Worm (Caenorhabditis elegans) whole organism, mixed stage, embryonic: Measurements from ENCODE around the gene hint-3.

Experiments used
- M03D4.4 ChIP-seq: sonication (generic microtip); optimal IDR thresholded peaks from 2 replicates; lab custom pipeline; 2017; ENCODE audit warnings: mild to moderate bottlenecking, missing genetic modification characterization, missing compliant biosample characterization
- ceh-43 ChIP-seq: fragments of 200-800 bp; sonication (Bioruptor generic); optimal IDR thresholded peaks from 2 replicates; lab custom pipeline; 2018; ENCODE audit warnings: mild to moderate bottlenecking, missing genetic modification characterization, moderate library complexity, missing compliant biosample characterization
- ceh-83 ChIP-seq: fragments of 200-800 bp; sonication (Bioruptor generic); optimal IDR thresholded peaks from 2 replicates; lab custom pipeline; 2018; ENCODE audit warnings: mild to moderate bottlenecking, missing genetic modification characterization, missing compliant biosample characterization
- drap-1 ChIP-seq: fragments of 200-800 bp; sonication (Bioruptor generic); optimal IDR thresholded peaks from 3 replicates; lab custom pipeline; 2018; ENCODE audit warnings: mild to moderate bottlenecking, missing genetic modification characterization, missing compliant biosample characterization
- elt-1 ChIP-seq: sonication (generic microtip); optimal IDR thresholded peaks from 2 replicates; lab custom pipeline; 2017; ENCODE audit warnings: missing genetic modification characterization, mild to moderate bottlenecking, missing compliant biosample characterization, antibody characterized with exemption, moderate library complexity, borderline replicate concordance; ENCODE audit not compliant: insufficient read depth
- elt-3 ChIP-seq: fragments of 150-350 bp; optimal IDR thresholded peaks from 2 replicates; lab custom pipeline; 2014; ENCODE audit warnings: missing biosample characterization, missing genetic modification characterization
- ham-2 ChIP-seq: fragments of 200-800 bp; sonication (Bioruptor generic); optimal IDR thresholded peaks from 2 replicates; lab custom pipeline; 2018; ENCODE audit warnings: mild to moderate bottlenecking, missing genetic modification characterization, missing compliant biosample characterization
- hlh-1 ChIP-seq: fragments of 150-350 bp; optimal IDR thresholded peaks from 2 replicates; lab custom pipeline; 2014; ENCODE audit warnings: missing biosample characterization, missing genetic modification reagents, missing genetic modification characterization
- lin-13 ChIP-seq: fragments of 150-350 bp; optimal IDR thresholded peaks from 2 replicates; lab custom pipeline; 2014; ENCODE audit warnings: missing biosample characterization, missing genetic modification characterization
- mab-5 ChIP-seq: fragments of 150-350 bp; optimal IDR thresholded peaks from 2 replicates; lab custom pipeline; 2014; ENCODE audit warnings: missing biosample characterization, missing genetic modification characterization
- mep-1 ChIP-seq: fragments of 150-350 bp; optimal IDR thresholded peaks from 2 replicates; lab custom pipeline; 2017; ENCODE audit warnings: missing biosample characterization, missing genetic modification reagents, missing genetic modification characterization, inconsistent platforms
- mls-2 ChIP-seq: sonication (generic microtip); optimal IDR thresholded peaks from 2 replicates; lab custom pipeline; 2016; ENCODE audit warnings: mild to moderate bottlenecking, missing genetic modification characterization, moderate library complexity, missing compliant biosample characterization
- nhr-12 ChIP-seq: fragments of 150-350 bp; optimal IDR thresholded peaks from 2 replicates; lab custom pipeline; 2014; ENCODE audit warnings: missing biosample characterization, missing genetic modification characterization
- nhr-2 ChIP-seq: fragments of 150-350 bp; optimal IDR thresholded peaks from 2 replicates; lab custom pipeline; 2014; ENCODE audit warnings: missing biosample characterization, missing genetic modification characterization
- pha-4 ChIP-seq: fragments of 150-350 bp; optimal IDR thresholded peaks from 2 replicates; lab custom pipeline; 2018; ENCODE audit warnings: missing biosample characterization, missing genetic modification reagents, missing genetic modification characterization
- sem-2 ChIP-seq: fragments of 200-800 bp; sonication (Bioruptor generic); optimal IDR thresholded peaks from 2 replicates; lab custom pipeline; 2018; ENCODE audit warnings: mild to moderate bottlenecking, missing genetic modification characterization, missing compliant biosample characterization
- sptf-1 ChIP-seq: sonication (generic microtip); optimal IDR thresholded peaks from 2 replicates; lab custom pipeline; 2017; ENCODE audit warnings: mild to moderate bottlenecking, missing genetic modification characterization, moderate library complexity, missing compliant biosample characterization
- zip-8 ChIP-seq: fragments of 150-350 bp; optimal IDR thresholded peaks from 2 replicates; lab custom pipeline; 2014; ENCODE audit warnings: missing biosample characterization, missing genetic modification characterization
- ztf-11 ChIP-seq: fragments of 150-350 bp; optimal IDR thresholded peaks from 2 replicates; lab custom pipeline; 2014; ENCODE audit warnings: missing biosample characterization, missing genetic modification characterization

The hint-3 gene

ce11 chrV:7809320-7810256, 49.3 kb downstream of the hint-3 start, which contains the start of gene ZK742.3:
TSS of gene ZK742.3 (minus strand) at chrV:7809912.
- TF ChIP-seq sem-2 (GFP tag; lab: Kevin White, UChicago), result no peak
- TF ChIP-seq ceh-83, result no peak
- TF ChIP-seq, all 35 proteins: peak for 0

ce11 chrV:7810591-7810990, 50.3 kb downstream of the hint-3 start:
- no peak for TF ChIP-seq ceh-83
- no peak for TF ChIP-seq mls-2 (tag; lab: Kevin White, UChicago)
- no peak for TF ChIP-seq elt-1
- no peak for TF ChIP-seq zip-8 (tag; lab: Kevin White, UChicago)
- no peak for TF ChIP-seq ztf-11 (tag; lab: Kevin White, UChicago)
- TF ChIP-seq nhr-2 (tag; lab: Kevin White, UChicago), result no peak
- no peak for TF ChIP-seq mep-1 (tag; lab: Kevin White, UChicago)
- no peak for TF ChIP-seq pha-4 (tag; lab: Kevin White, UChicago)
- TF ChIP-seq M03D4.4 (tag; lab: Kevin White, UChicago), result no peak
- TF ChIP-seq drap-1, result no peak
- no peak for TF ChIP-seq nhr-12
- TF ChIP-seq lin-13 (tag; lab: Kevin White, UChicago), result no peak
- no peak for TF ChIP-seq sptf-1
- TF ChIP-seq ceh-43, result no peak
- no peak for TF ChIP-seq sem-2 (GFP tag; lab: Kevin White, UChicago)
- TF ChIP-seq hlh-1, result no peak
- TF ChIP-seq ham-2 (GFP tag; lab: Kevin White, UChicago), result no peak
- no peak for TF ChIP-seq mab-5 (tag; lab: Kevin White, UChicago)
- no peak for TF ChIP-seq elt-3 (tag; lab: Kevin White, UChicago)
